Fruit fly (Drosophila melanogaster): ENCODE results near the gene CG3308.

Gene CG3308

DNA sequence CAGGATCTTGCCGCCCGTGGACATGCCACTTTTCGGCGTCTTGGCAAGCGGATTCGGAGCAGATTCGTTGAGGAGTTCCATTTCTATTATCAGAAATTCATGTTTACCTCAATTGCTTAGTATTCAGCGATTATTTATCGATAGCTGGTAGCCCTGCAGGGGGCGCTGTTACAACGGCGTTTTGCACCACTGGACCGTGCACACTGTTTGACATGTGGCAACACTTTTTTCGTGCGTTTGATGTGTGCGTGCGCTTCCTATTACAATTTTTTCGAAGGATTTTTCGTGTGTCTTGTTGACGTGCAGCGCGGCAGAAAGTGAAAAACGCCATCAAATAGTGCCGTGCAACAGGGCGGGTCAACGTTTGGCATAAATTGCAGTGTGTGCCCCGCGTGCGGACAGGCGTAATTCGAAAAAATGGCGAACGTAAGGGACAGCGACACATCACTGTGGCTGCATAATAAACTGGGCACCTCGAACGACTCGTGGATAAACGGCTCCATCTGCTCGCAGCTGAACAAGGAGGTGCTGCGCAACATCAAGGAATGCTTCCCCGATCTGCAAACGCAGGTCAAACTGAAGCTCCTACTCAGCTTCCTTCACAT, 50.1 kb downstream of the CG3308 start, which contains the start of the genes CG3337 and Nelf-A (continued):
- TF ChIP-seq maf-S (GFP tag; optimal IDR thresholded peaks at IDR 0.05) (peak; percentile 55), NfI (GFP tag; optimal IDR thresholded peaks at IDR 0.05) (peak; percentile 80), CG17568 (GFP tag; optimal IDR thresholded peaks at IDR 0.05) (no peak), CG18011 (GFP tag; optimal IDR thresholded peaks at IDR 0.05) (peak; percentile 27), Hr51 (GFP tag; optimal IDR thresholded peaks at IDR 0.05) (peak in 1 of 2 experiments; percentile 81), CG14710 (tag; optimal IDR thresholded peaks at IDR 0.05) (peak; percentile 100), CG8944 (GFP tag; optimal IDR thresholded peaks at IDR 0.05) (peak; percentile 80), HmgZ (tag; optimal IDR thresholded peaks at IDR 0.05) (peak; percentile 94), HmgD (GFP tag; optimal IDR thresholded peaks at IDR 0.05) (peak; percentile 85), chif (GFP tag; optimal IDR thresholded peaks at IDR 0.05) (peak; percentile 62 to 63), otp (GFP tag; IDR thresholded peaks at IDR 0.05) (no peak), CG15514 (GFP tag; optimal IDR thresholded peaks at IDR 0.05) (peak; percentile 85), CG8359 (GFP tag; optimal IDR thresholded peaks at IDR 0.05; ENCODE audit: borderline replicate concordance) (no peak), CG32532 (GFP tag; IDR thresholded peaks at IDR 0.05) (peak; percentile 79), jumu (GFP tag; optimal IDR thresholded peaks at IDR 0.05) (peak; percentile 85), CG14667 (GFP tag; IDR thresholded peaks at IDR 0.05) (peak; percentile 30; the same call in 1 of the 2 replicates), CG15073 (GFP tag; optimal IDR thresholded peaks at IDR 0.05) (no peak), az2 (GFP tag; optimal IDR thresholded peaks at IDR 0.05) (peak; percentile 44), Bdp1 (GFP tag; optimal IDR thresholded peaks at IDR 0.05) (peak; percentile 74), Meics (GFP tag; optimal IDR thresholded peaks at IDR 0.05) (peak; percentile 61), CG7271 (tag; optimal IDR thresholded peaks at IDR 0.05) (peak; percentile 40), CG6683 (GFP tag; optimal IDR thresholded peaks at IDR 0.05) (no peak), dan (GFP tag; IDR thresholded peaks at IDR 0.05) (no peak), CG10209 (GFP tag; optimal IDR thresholded peaks at IDR 0.05) (peak; percentile 75), CG9215 (GFP tag; IDR thresholded peaks at IDR 0.05) (peak; percentile 54; the same call in 1 of the 2 replicates), gem (tag; optimal IDR thresholded peaks at IDR 0.05) (no peak), CG13287 (GFP tag; IDR thresholded peaks at IDR 0.05; ENCODE audit: partially characterized antibody) (peak; percentile 86), CG8290 (GFP tag; optimal IDR thresholded peaks at IDR 0.05) (peak; percentile 67), CG8290 (tag; optimal IDR thresholded peaks at IDR 0.05) (peak; percentile 4 to 92), CG13123 (GFP tag; optimal IDR thresholded peaks at IDR 0.05) (peak; percentile 43), Dip2 (GFP tag; IDR thresholded peaks at IDR 0.05) (no peak), YL-1 (GFP tag; optimal IDR thresholded peaks at IDR 0.05) (peak; percentile 97), Poxn (GFP tag; IDR thresholded peaks at IDR 0.05) (no peak), Chrac-16 (GFP tag; optimal IDR thresholded peaks at IDR 0.05) (peak; percentile 68), Asciz (GFP tag; optimal IDR thresholded peaks at IDR 0.05) (no peak), stwl (tag; optimal IDR thresholded peaks at IDR 0.05) (peak; percentile 87), CG4424 (GFP tag; optimal IDR thresholded peaks at IDR 0.05) (peak; percentile 62), ash1 (GFP tag; optimal IDR thresholded peaks at IDR 0.05) (peak; percentile 60), Hand (GFP tag; optimal IDR thresholded peaks at IDR 0.05) (no peak), bab2 (GFP tag; optimal IDR thresholded peaks at IDR 0.05) (peak; percentile 66), CG2116 (GFP tag; optimal IDR thresholded peaks at IDR 0.05) (peak; percentile 69), her (GFP tag; optimal IDR thresholded peaks at IDR 0.05) (peak; percentile 74), cas (GFP tag; IDR thresholded peaks at IDR 0.05) (peak; percentile 56; the same call in 1 of the 2 replicates), ftz-f1 (GFP tag; optimal IDR thresholded peaks at IDR 0.05) (peak; percentile 60), CG6854 (GFP tag; optimal IDR thresholded peaks at IDR 0.05) (no peak), caup (GFP tag; optimal IDR thresholded peaks at IDR 0.05; ENCODE audit: severe bottlenecking) (peak; percentile 81), E2f1 (GFP tag; IDR thresholded peaks at IDR 0.05) (peak; percentile 63), br (optimal IDR thresholded peaks at IDR 0.05) (no peak), en (GFP tag; optimal IDR thresholded peaks at IDR 0.05) (peak; percentile 27), CG11723 (GFP tag; optimal IDR thresholded peaks at IDR 0.05) (no peak)
